Worm (Caenorhabditis elegans) whole organism, L3 larva: ENCODE results near the gene gpa-12.

Experiments
- R02D3.7 ChIP-seq: fragments of 150-350 bp; optimal IDR thresholded peaks from 2 replicates; lab custom pipeline; 2014; ENCODE audit warnings: missing biosample characterization, missing genetic modification characterization
- ZK546.5 ChIP-seq: sonication (generic microtip); optimal IDR thresholded peaks from 2 replicates; lab custom pipeline; 2017; ENCODE audit warnings: missing biosample characterization, missing genetic modification characterization
- aly-2 ChIP-seq: fragments of 150-350 bp; optimal IDR thresholded peaks from 2 replicates; lab custom pipeline; 2014; ENCODE audit warnings: missing biosample characterization, missing genetic modification characterization
- ceh-16 ChIP-seq: sonication (generic microtip); optimal IDR thresholded peaks from 2 replicates; lab custom pipeline; 2017; ENCODE audit warnings: missing biosample characterization, missing genetic modification characterization
- ceh-28 ChIP-seq: fragments of 150-350 bp; optimal IDR thresholded peaks from 2 replicates; lab custom pipeline; 2014; ENCODE audit warnings: missing biosample characterization, missing genetic modification reagents, missing genetic modification characterization
- ceh-82 ChIP-seq: fragments of 150-350 bp; optimal IDR thresholded peaks from 2 replicates; lab custom pipeline; 2014; ENCODE audit warnings: missing biosample characterization, missing genetic modification characterization
- ceh-9 ChIP-seq: sonication (generic microtip); optimal IDR thresholded peaks from 2 replicates; lab custom pipeline; 2018; ENCODE audit warnings: missing biosample characterization, missing genetic modification characterization
- daf-12 ChIP-seq: fragments of 150-350 bp; optimal IDR thresholded peaks from 2 replicates; lab custom pipeline; 2014; ENCODE audit warnings: missing biosample characterization, missing genetic modification reagents, missing genetic modification characterization
- egl-5 ChIP-seq: fragments of 150-350 bp; optimal IDR thresholded peaks from 2 replicates; lab custom pipeline; 2017; ENCODE audit warnings: missing biosample characterization, missing genetic modification reagents, missing genetic modification characterization, inconsistent platforms
- elt-1 ChIP-seq: fragments of 150-350 bp; optimal IDR thresholded peaks from 2 replicates; lab custom pipeline; 2014; ENCODE audit warnings: missing biosample characterization, missing genetic modification characterization
- elt-2 ChIP-seq: sonication (generic microtip); optimal IDR thresholded peaks from 2 replicates; lab custom pipeline; 2016; ENCODE audit warnings: missing genetic modification reagents, mild to moderate bottlenecking, missing genetic modification characterization, missing compliant biosample characterization
- elt-3 ChIP-seq, 3 experiments: fragments of 150-350 bp in 1 of 3; sonication (generic microtip) in 2 of 3; optimal IDR thresholded peaks; 2 replicates in 2 of 3; 4 replicates in 1 of 3; lab custom pipeline; 2014 to 2017; ENCODE audit warnings: missing biosample characterization in 3 of 3, missing genetic modification characterization in 3 of 3
- fkh-10 ChIP-seq: sonication (generic microtip); optimal IDR thresholded peaks from 2 replicates; lab custom pipeline; 2017; ENCODE audit warnings: missing biosample characterization, missing genetic modification reagents, missing genetic modification characterization
- fkh-2 ChIP-seq: fragments of 150-350 bp; optimal IDR thresholded peaks from 2 replicates; lab custom pipeline; 2014; ENCODE audit warnings: missing biosample characterization, missing genetic modification reagents, missing genetic modification characterization
- fos-1 ChIP-seq: fragments of 150-350 bp; optimal IDR thresholded peaks from 2 replicates; lab custom pipeline; 2014; ENCODE audit warnings: missing biosample characterization, missing genetic modification characterization
- hmg-11 ChIP-seq: sonication (generic microtip); optimal IDR thresholded peaks from 2 replicates; lab custom pipeline; 2016; ENCODE audit warnings: missing genetic modification characterization, missing compliant biosample characterization
- lin-15B ChIP-seq: fragments of 150-350 bp; optimal IDR thresholded peaks from 2 replicates; lab custom pipeline; 2014; ENCODE audit warnings: missing biosample characterization, missing genetic modification characterization
- lin-39 ChIP-seq: fragments of 150-350 bp; optimal IDR thresholded peaks from 2 replicates; lab custom pipeline; 2018; ENCODE audit warnings: missing biosample characterization, missing genetic modification reagents, missing genetic modification characterization
- lsy-12 ChIP-seq: sonication (generic microtip); optimal IDR thresholded peaks from 2 replicates; lab custom pipeline; 2016; ENCODE audit warnings: mild to moderate bottlenecking, missing genetic modification characterization, missing compliant biosample characterization
- mml-1 ChIP-seq: fragments of 150-350 bp; sonication (generic microtip); optimal IDR thresholded peaks from 3 replicates; lab custom pipeline; 2014; ENCODE audit warnings: missing biosample characterization, missing genetic modification characterization
- nfya-1 ChIP-seq: sonication (generic microtip); optimal IDR thresholded peaks from 2 replicates; lab custom pipeline; 2017; ENCODE audit warnings: missing genetic modification characterization, mild to moderate bottlenecking, missing compliant biosample characterization, antibody characterized with exemption, moderate library complexity; ENCODE audit not compliant: insufficient read depth
- nhr-11 ChIP-seq: fragments of 150-350 bp; optimal IDR thresholded peaks from 2 replicates; lab custom pipeline; 2014; ENCODE audit warnings: missing biosample characterization, missing genetic modification characterization
- nhr-23 ChIP-seq: fragments of 150-350 bp; optimal IDR thresholded peaks from 2 replicates; lab custom pipeline; 2014; ENCODE audit warnings: missing biosample characterization, missing genetic modification reagents, missing genetic modification characterization
- nhr-25 ChIP-seq: sonication (generic microtip); optimal IDR thresholded peaks from 2 replicates; lab custom pipeline; 2017; ENCODE audit warnings: missing biosample characterization, missing genetic modification characterization
- nhr-43 ChIP-seq: sonication (generic microtip); optimal IDR thresholded peaks from 2 replicates; lab custom pipeline; 2016; ENCODE audit warnings: mild to moderate bottlenecking, missing genetic modification characterization, missing compliant biosample characterization; ENCODE audit not compliant: poor library complexity, severe bottlenecking
- nhr-67 ChIP-seq: fragments of 150-350 bp; optimal IDR thresholded peaks from 2 replicates; lab custom pipeline; 2014; ENCODE audit warnings: missing biosample characterization, missing genetic modification characterization
- nhr-76 ChIP-seq: fragments of 150-350 bp; sonication (generic microtip); optimal IDR thresholded peaks from 5 replicates; lab custom pipeline; 2014; ENCODE audit warnings: missing biosample characterization, missing genetic modification characterization
- nhr-77 ChIP-seq: fragments of 150-350 bp; optimal IDR thresholded peaks from 2 replicates; lab custom pipeline; 2014; ENCODE audit warnings: missing biosample characterization, missing genetic modification characterization
- pha-4 ChIP-seq: fragments of 150-350 bp; optimal IDR thresholded peaks from 2 replicates; lab custom pipeline; 2014; ENCODE audit warnings: missing biosample characterization, missing genetic modification reagents, missing genetic modification characterization
- pqm-1 ChIP-seq: fragments of 150-350 bp; optimal IDR thresholded peaks from 2 replicates; lab custom pipeline; 2017; ENCODE audit warnings: missing biosample characterization, missing genetic modification characterization, inconsistent platforms
- tbx-2 ChIP-seq: sonication (generic microtip); optimal IDR thresholded peaks from 2 replicates; lab custom pipeline; 2016; ENCODE audit warnings: mild to moderate bottlenecking, missing genetic modification characterization, missing compliant biosample characterization
- unc-39 ChIP-seq: sonication (generic microtip); optimal IDR thresholded peaks from 4 replicates; lab custom pipeline; 2017; ENCODE audit warnings: missing biosample characterization, missing genetic modification characterization
- unc-62 ChIP-seq: fragments of 150-350 bp; sonication (generic microtip); optimal IDR thresholded peaks from 4 replicates; lab custom pipeline; 2014; ENCODE audit warnings: missing biosample characterization, missing genetic modification reagents, missing genetic modification characterization
- ztf-11 ChIP-seq: fragments of 150-350 bp; optimal IDR thresholded peaks from 2 replicates; lab custom pipeline; 2014; ENCODE audit warnings: missing biosample characterization, missing genetic modification characterization
- ztf-4 ChIP-seq: fragments of 150-350 bp; optimal IDR thresholded peaks from 2 replicates; lab custom pipeline; 2014; ENCODE audit warnings: missing biosample characterization, missing genetic modification characterization

Gene gpa-12

ce11 chrX:9226904-9227303, 16.5 kb upstream of the gpa-12 start:
- TF ChIP-seq fkh-10 (GFP tag; lab: Kevin White, UChicago) (no peak), pha-4 (tag; lab: Kevin White, UChicago) (peak; percentile 11), tbx-2 (tag; lab: Kevin White, UChicago) (no peak), nhr-23 (tag; lab: Kevin White, UChicago) (peak; percentile 55)
- TF ChIP-seq, all 47 proteins: peak for 2

- TF ChIP-seq ztf-4 (tag; lab: Kevin White, UChicago) (no peak), nhr-43 (tag; lab: Kevin White, UChicago) (no peak), unc-62 (GFP tag; lab: Kevin White, UChicago) (no peak), fkh-10 (GFP tag; lab: Kevin White, UChicago) (no peak), nhr-76 (tag; lab: Kevin White, UChicago) (no peak), egl-5 (peak; percentile 55), nhr-25 (tag; lab: Kevin White, UChicago) (peak; percentile 44), nfya-1 (tag; lab: Kevin White, UChicago) (no peak), fos-1 (tag; lab: Kevin White, UChicago) (no peak), pha-4 (tag; lab: Kevin White, UChicago) (no peak), lin-39 (tag; lab: Kevin White, UChicago) (no peak), nhr-11 (tag; lab: Kevin White, UChicago) (no peak), ceh-9 (tag; lab: Kevin White, UChicago) (no peak), ceh-16 (tag; lab: Kevin White, UChicago) (no peak), nhr-77 (no peak), ztf-11 (tag; lab: Kevin White, UChicago) (no peak), R02D3.7 (tag; lab: Kevin White, UChicago) (no peak), elt-3 (tag; optimal IDR thresholded peaks at IDR 0.05; lab: Kevin White, UChicago) (peak in 1 of 3 experiments; percentile 21), nhr-67 (tag; lab: Kevin White, UChicago) (no peak), elt-1 (tag; lab: Kevin White, UChicago) (peak; percentile 86), fkh-2 (tag; lab: Kevin White, UChicago) (no peak), ceh-28 (peak; percentile 27), lin-15B (tag; lab: Kevin White, UChicago) (no peak), ZK546.5 (tag; lab: Kevin White, UChicago) (no peak), pqm-1 (tag; lab: Kevin White, UChicago) (no peak), mml-1 (tag; lab: Kevin White, UChicago) (no peak), lsy-12 (tag; lab: Kevin White, UChicago) (no peak), nhr-23 (tag; lab: Kevin White, UChicago) (peak; percentile 75), daf-12 (tag; lab: Kevin White, UChicago) (no peak), unc-39 (tag; lab: Kevin White, UChicago) (no peak)
These were observed 14.9 kb upstream of the gpa-12 start for ce11 chrX:9228441-9228840.

ce11 chrX:9230322-9230721, 13.0 kb upstream of the gpa-12 start:
- TF ChIP-seq aly-2 (tag; lab: Kevin White, UChicago) = no peak
- no peak for TF ChIP-seq nhr-25 (tag; lab: Kevin White, UChicago)
- TF ChIP-seq nfya-1 (tag; lab: Kevin White, UChicago) = no peak
- TF ChIP-seq tbx-2 (tag; lab: Kevin White, UChicago) = no peak
- TF ChIP-seq elt-2 (tag; lab: Kevin White, UChicago) = no peak
- TF ChIP-seq nhr-77 = no peak
- TF ChIP-seq ceh-16 (tag; lab: Kevin White, UChicago) = no peak
- no peak for TF ChIP-seq unc-62 (GFP tag; lab: Kevin White, UChicago)
- no peak for TF ChIP-seq hmg-11

ce11 chrX:9231556-9231955, 11.8 kb upstream of the gpa-12 start:
- TF ChIP-seq ceh-28 (no peak), elt-2 (tag; lab: Kevin White, UChicago) (peak; percentile 23), ztf-4 (tag; lab: Kevin White, UChicago) (no peak)

- TF ChIP-seq unc-62 (GFP tag; lab: Kevin White, UChicago) (no peak), ceh-28 (no peak), ceh-82 (no peak), egl-5 (no peak), elt-3 (tag; optimal IDR thresholded peaks at IDR 0.05; lab: Kevin White, UChicago) (no peak), nhr-67 (tag; lab: Kevin White, UChicago) (no peak), ZK546.5 (tag; lab: Kevin White, UChicago) (no peak), daf-12 (tag; lab: Kevin White, UChicago) (no peak)
These were observed 11.3 kb upstream of the gpa-12 start, which contains the start of gene vav-1 for ce11 chrX:9232037-9232436. vav-1 (minus strand) TSS chrX:9232137.
